Worm (Caenorhabditis elegans): ENCODE results near the gene C54E10.11.

Gene C54E10.11

ce11 chrV:18786694-18787093 is 15.3 kb downstream of the C54E10.11 start, which contains the start of gene Y17D7B.3:
Gene Y17D7B.3, minus strand, starts transcription at chrV:18786794.
- TF ChIP-seq efl-1 (optimal IDR thresholded peaks at IDR 0.05) (no peak), efl-1 (GFP tag; optimal IDR thresholded peaks at IDR 0.05 in 1 of 2) (no peak), ces-1 (GFP tag; optimal IDR thresholded peaks at IDR 0.05) (no peak), ztf-4 (tag; optimal IDR thresholded peaks at IDR 0.05) (no peak), grh-1 (GFP tag; IDR thresholded peaks at IDR 0.05) (no peak), jun-1 (tag; optimal IDR thresholded peaks at IDR 0.05) (no peak), C34B4.2 (tag; optimal IDR thresholded peaks at IDR 0.05) (no peak), ceh-88 (GFP tag; IDR thresholded peaks at IDR 0.05) (no peak), nhr-12 (tag; optimal IDR thresholded peaks at IDR 0.05) (no peak), unc-130 (tag; optimal IDR thresholded peaks at IDR 0.05) (no peak), snu-23 (GFP tag; optimal IDR thresholded peaks at IDR 0.05) (no peak), hlh-17 (GFP tag; optimal IDR thresholded peaks at IDR 0.05; ENCODE audit: borderline replicate concordance) (no peak), sox-4 (tag; optimal IDR thresholded peaks at IDR 0.05) (no peak)

ce11 chrV:18783474-18783873 is 18.5 kb downstream of the C54E10.11 start, which contains the start of gene Y17D7B.10:
Gene Y17D7B.10, plus strand, starts transcription at chrV:18783716.
- TF ChIP-seq dsc-1 (tag; optimal IDR thresholded peaks at IDR 0.05) (peak; percentile 25), fkh-8 (tag; optimal IDR thresholded peaks at IDR 0.05) (peak; percentile 64), ama-1 (optimal IDR thresholded peaks at IDR 0.05) (no peak), nhr-47 (tag; optimal IDR thresholded peaks at IDR 0.05) (peak; percentile 35), efl-1 (optimal IDR thresholded peaks at IDR 0.05) (no peak), efl-1 (GFP tag; optimal IDR thresholded peaks at IDR 0.05 in 1 of 2) (peak in 1 of 2 experiments; percentile 89), tlp-1 (tag; optimal IDR thresholded peaks at IDR 0.05) (no peak), sox-4 (tag; optimal IDR thresholded peaks at IDR 0.05) (peak; percentile 1)

- TF ChIP-seq sptf-1 (tag; optimal IDR thresholded peaks at IDR 0.05) (no peak), dsc-1 (tag; optimal IDR thresholded peaks at IDR 0.05) (peak; percentile 31)
Observed at ce11 chrV:18782747-18783146, 19.2 kb downstream of the C54E10.11 start.

- no peak for TF ChIP-seq nhr-19 (GFP tag; conservative IDR thresholded peaks at IDR 0.05)
- no peak for TF ChIP-seq lin-15B (tag; optimal IDR thresholded peaks at IDR 0.05)
- no peak for TF ChIP-seq nhr-47 (tag; optimal IDR thresholded peaks at IDR 0.05)
- no peak for TF ChIP-seq nhr-90 (tag; optimal IDR thresholded peaks at IDR 0.05; ENCODE audit: poor library complexity)
- no peak for TF ChIP-seq nhr-76 (tag; optimal IDR thresholded peaks at IDR 0.05)
- no peak for TF ChIP-seq C04F5.9 (tag; optimal IDR thresholded peaks at IDR 0.05)
- no peak for TF ChIP-seq swsn-7 (tag; optimal IDR thresholded peaks at IDR 0.05)
- TF ChIP-seq sox-4 (tag; optimal IDR thresholded peaks at IDR 0.05), result no peak
- TF ChIP-seq nhr-77 (tag; optimal IDR thresholded peaks at IDR 0.05), result no peak
- TF ChIP-seq ztf-4 (tag; optimal IDR thresholded peaks at IDR 0.05), result no peak
- no peak for TF ChIP-seq C34B4.2 (tag; optimal IDR thresholded peaks at IDR 0.05)
Observed at ce11 chrV:18780605-18781004, 21.4 kb downstream of the C54E10.11 start.

ce11 chrV:18776245-18776737 is 25.7 kb downstream of the C54E10.11 start, which contains the start of gene Y17D7B.4:
Gene Y17D7B.4, minus strand, starts transcription at chrV:18776687.
- TF ChIP-seq grh-1 (GFP tag; IDR thresholded peaks at IDR 0.05) (no peak), jun-1 (tag; optimal IDR thresholded peaks at IDR 0.05) (no peak), nhr-19 (GFP tag; conservative IDR thresholded peaks at IDR 0.05) (no peak), tlp-1 (tag; optimal IDR thresholded peaks at IDR 0.05) (no peak), fkh-8 (tag; optimal IDR thresholded peaks at IDR 0.05) (no peak), fkh-4 (tag; optimal IDR thresholded peaks at IDR 0.05; ENCODE audit: borderline replicate concordance) (no peak), unc-98 (GFP tag; IDR thresholded peaks at IDR 0.05) (no peak), lin-13 (GFP tag; optimal IDR thresholded peaks at IDR 0.05) (no peak), Y116A8C.19 (tag; optimal IDR thresholded peaks at IDR 0.05; ENCODE audit: borderline replicate concordance) (no peak)

- TF ChIP-seq nhr-20 (tag; optimal IDR thresholded peaks at IDR 0.05) (no peak), nhr-85 (tag) (peak; percentile 13), mep-1 (tag; optimal IDR thresholded peaks at IDR 0.05) (no peak)
Observed at ce11 chrV:18772761-18773160, 29.2 kb downstream of the C54E10.11 start, which contains the start of gene clec-257. Gene clec-257, plus strand, starts transcription at chrV:18773061.

Measured in whole organism, L1 larva.